Fruit fly (Drosophila melanogaster): ENCODE results near the gene Atet.

Gene Atet

dm6 chr2L:4371516-4372136 is 37.9 kb downstream of the Atet start (continued):
- 0 out of 2 replicates have a peak, but pooled peaks have one; percentile 22 for TF ChIP-seq esg (GFP tag; conservative IDR thresholded peaks at IDR 0.05)
- TF ChIP-seq Jarid2 (GFP tag; optimal IDR thresholded peaks at IDR 0.05) = peak; percentile 85
- no peak for TF ChIP-seq NC2α (GFP tag; optimal IDR thresholded peaks at IDR 0.05)
- no peak for TF ChIP-seq gt (GFP tag; IDR thresholded peaks at IDR 0.05)
- TF ChIP-seq twi (tag; optimal IDR thresholded peaks at IDR 0.05) = peak; percentile 78
- TF ChIP-seq CG17359 (tag; optimal IDR thresholded peaks at IDR 0.05) = peak; percentile 46
- peak; percentile 75 for TF ChIP-seq oc (tag; optimal IDR thresholded peaks at IDR 0.05)
- TF ChIP-seq CG10431 (GFP tag; optimal IDR thresholded peaks at IDR 0.05) = peak; percentile 12
- no peak; the same call in 2 of the 3 replicates for TF ChIP-seq CG34224 (GFP tag; IDR thresholded peaks at IDR 0.05; ENCODE audit: partially characterized antibody)
- no peak for TF ChIP-seq CG7928 (GFP tag; optimal IDR thresholded peaks at IDR 0.05)
- no peak for TF ChIP-seq CG17912 (GFP tag; optimal IDR thresholded peaks at IDR 0.05)
- TF ChIP-seq CG9932 (GFP tag; IDR thresholded peaks at IDR 0.05) = no peak
- peak; percentile 75 for TF ChIP-seq CG7839 (tag; optimal IDR thresholded peaks at IDR 0.05)
- TF ChIP-seq lbe (GFP tag; optimal IDR thresholded peaks at IDR 0.05) = peak; percentile 5
- TF ChIP-seq CG9215 (GFP tag; IDR thresholded peaks at IDR 0.05) = no peak
- no peak for TF ChIP-seq CG11247 (GFP tag; IDR thresholded peaks at IDR 0.05)
- TF ChIP-seq CG4424 (GFP tag; optimal IDR thresholded peaks at IDR 0.05) = peak; percentile 75
- no peak for TF ChIP-seq CG1647 (GFP tag; optimal IDR thresholded peaks at IDR 0.05)
- TF ChIP-seq BtbVII (GFP tag; optimal IDR thresholded peaks at IDR 0.05) = peak; percentile 41
- TF ChIP-seq stc (GFP tag; IDR thresholded peaks at IDR 0.05) = peak; percentile 52; the same call in 1 of the 2 replicates
- TF ChIP-seq CG1233 (GFP tag; optimal IDR thresholded peaks at IDR 0.05) = peak; percentile 51
- peak; percentile 46 for TF ChIP-seq Deaf1 (tag; optimal IDR thresholded peaks at IDR 0.05)
- TF ChIP-seq CG15269 (tag; optimal IDR thresholded peaks at IDR 0.05) = peak; percentile 57
- TF ChIP-seq CG15479 (GFP tag; optimal IDR thresholded peaks at IDR 0.05) = peak; percentile 100
- TF ChIP-seq nom (GFP tag; optimal IDR thresholded peaks at IDR 0.05) = peak; percentile 59
- no peak for TF ChIP-seq CG7372 (GFP tag; IDR thresholded peaks at IDR 0.05)
- TF ChIP-seq CHES-1-like (GFP tag; optimal IDR thresholded peaks at IDR 0.05) = no peak
- no peak for TF ChIP-seq exex (tag; optimal IDR thresholded peaks at IDR 0.05)
- TF ChIP-seq fru (optimal IDR thresholded peaks at IDR 0.05) = no peak
- peak; percentile 86 for TF ChIP-seq CG2712 (tag; optimal IDR thresholded peaks at IDR 0.05)
- TF ChIP-seq CG9876 (GFP tag; optimal IDR thresholded peaks at IDR 0.05) = no peak
- TF ChIP-seq sug (tag; optimal IDR thresholded peaks at IDR 0.05) = no peak
- no peak for TF ChIP-seq Side (GFP tag; optimal IDR thresholded peaks at IDR 0.05)
- peak; percentile 52 for TF ChIP-seq Chrac-16 (GFP tag; optimal IDR thresholded peaks at IDR 0.05)
- no peak for TF ChIP-seq jumu (GFP tag; optimal IDR thresholded peaks at IDR 0.05)
- TF ChIP-seq fd64A (GFP tag; optimal IDR thresholded peaks at IDR 0.05) = no peak
- peak; percentile 26 for TF ChIP-seq ewg (GFP tag; optimal IDR thresholded peaks at IDR 0.05)
- TF ChIP-seq aop (GFP tag; IDR thresholded peaks at IDR 0.05) = no peak
- no peak for TF ChIP-seq CG12299 (tag; optimal IDR thresholded peaks at IDR 0.05)
- peak; percentile 38 for TF ChIP-seq CG12219 (GFP tag; optimal IDR thresholded peaks at IDR 0.05)
- no peak for TF ChIP-seq Atf6 (GFP tag; IDR thresholded peaks at IDR 0.05)
- TF ChIP-seq sob (GFP tag; IDR thresholded peaks at IDR 0.05) = no peak
- peak; percentile 42 for TF ChIP-seq Xbp1 (GFP tag; optimal IDR thresholded peaks at IDR 0.05)
- peak; percentile 66 for TF ChIP-seq Nf-YB (GFP tag; optimal IDR thresholded peaks at IDR 0.05)
- no peak for TF ChIP-seq CG2120 (GFP tag; optimal IDR thresholded peaks at IDR 0.05)
- TF ChIP-seq Trl (optimal IDR thresholded peaks at IDR 0.05) = peak; percentile 61 to 95
- TF ChIP-seq Trl (GFP tag; optimal IDR thresholded peaks at IDR 0.05) = peak; percentile 17
- TF ChIP-seq Meics (GFP tag; optimal IDR thresholded peaks at IDR 0.05) = peak; percentile 28
- peak; percentile 92 for TF ChIP-seq CG1832 (GFP tag; optimal IDR thresholded peaks at IDR 0.05)
- TF ChIP-seq Scr (GFP tag; IDR thresholded peaks at IDR 0.05; ENCODE audit: partially characterized antibody) = 0 out of 2 replicates have a peak, but pooled peaks have one; percentile 15
- TF ChIP-seq CG11696 (GFP tag; IDR thresholded peaks at IDR 0.05) = no peak

Data from whole organism, embryonic.